Worm (Caenorhabditis elegans) whole organism, L3 larva: Measurements from ENCODE around the gene helq-1.

Experiments used
- R02D3.7 ChIP-seq: fragments of 150-350 bp; optimal IDR thresholded peaks from 2 replicates; lab custom pipeline; 2014; ENCODE audit warnings: missing biosample characterization, missing genetic modification characterization
- ZK546.5 ChIP-seq: sonication (generic microtip); optimal IDR thresholded peaks from 2 replicates; lab custom pipeline; 2017; ENCODE audit warnings: missing biosample characterization, missing genetic modification characterization
- aly-2 ChIP-seq: fragments of 150-350 bp; optimal IDR thresholded peaks from 2 replicates; lab custom pipeline; 2014; ENCODE audit warnings: missing biosample characterization, missing genetic modification characterization
- ama-1 ChIP-seq: fragments of 150-350 bp; optimal IDR thresholded peaks from 2 replicates; lab custom pipeline; 2018
- ceh-16 ChIP-seq: sonication (generic microtip); optimal IDR thresholded peaks from 2 replicates; lab custom pipeline; 2017; ENCODE audit warnings: missing biosample characterization, missing genetic modification characterization
- ceh-28 ChIP-seq: fragments of 150-350 bp; optimal IDR thresholded peaks from 2 replicates; lab custom pipeline; 2014; ENCODE audit warnings: missing biosample characterization, missing genetic modification reagents, missing genetic modification characterization
- ceh-82 ChIP-seq: fragments of 150-350 bp; optimal IDR thresholded peaks from 2 replicates; lab custom pipeline; 2014; ENCODE audit warnings: missing biosample characterization, missing genetic modification characterization
- ceh-9 ChIP-seq: sonication (generic microtip); optimal IDR thresholded peaks from 2 replicates; lab custom pipeline; 2018; ENCODE audit warnings: missing biosample characterization, missing genetic modification characterization
- daf-12 ChIP-seq: fragments of 150-350 bp; optimal IDR thresholded peaks from 2 replicates; lab custom pipeline; 2014; ENCODE audit warnings: missing biosample characterization, missing genetic modification reagents, missing genetic modification characterization
- egl-27 ChIP-seq: sonication (generic microtip); optimal IDR thresholded peaks from 4 replicates; lab custom pipeline; 2017; ENCODE audit warnings: missing biosample characterization, missing genetic modification reagents, missing genetic modification characterization
- egl-5 ChIP-seq: fragments of 150-350 bp; optimal IDR thresholded peaks from 2 replicates; lab custom pipeline; 2017; ENCODE audit warnings: missing biosample characterization, missing genetic modification reagents, missing genetic modification characterization, inconsistent platforms
- elt-1 ChIP-seq: fragments of 150-350 bp; optimal IDR thresholded peaks from 2 replicates; lab custom pipeline; 2014; ENCODE audit warnings: missing biosample characterization, missing genetic modification characterization
- elt-2 ChIP-seq: sonication (generic microtip); optimal IDR thresholded peaks from 2 replicates; lab custom pipeline; 2016; ENCODE audit warnings: missing genetic modification reagents, mild to moderate bottlenecking, missing genetic modification characterization, missing compliant biosample characterization
- elt-3 ChIP-seq, 3 experiments: fragments of 150-350 bp in 1 of 3; sonication (generic microtip) in 2 of 3; optimal IDR thresholded peaks; 2 replicates in 2 of 3; 4 replicates in 1 of 3; lab custom pipeline; 2014 to 2017; ENCODE audit warnings: missing biosample characterization in 3 of 3, missing genetic modification characterization in 3 of 3
- eor-1 ChIP-seq, 2 experiments: fragments of 150-350 bp; optimal IDR thresholded peaks; 2 replicates each; lab custom pipeline; 2014 to 2018; ENCODE audit warnings: missing biosample characterization in 2 of 2, missing genetic modification characterization in 2 of 2
- fkh-10 ChIP-seq: sonication (generic microtip); optimal IDR thresholded peaks from 2 replicates; lab custom pipeline; 2017; ENCODE audit warnings: missing biosample characterization, missing genetic modification reagents, missing genetic modification characterization
- fkh-2 ChIP-seq: fragments of 150-350 bp; optimal IDR thresholded peaks from 2 replicates; lab custom pipeline; 2014; ENCODE audit warnings: missing biosample characterization, missing genetic modification reagents, missing genetic modification characterization
- fos-1 ChIP-seq: fragments of 150-350 bp; optimal IDR thresholded peaks from 2 replicates; lab custom pipeline; 2014; ENCODE audit warnings: missing biosample characterization, missing genetic modification characterization
- hmg-11 ChIP-seq: sonication (generic microtip); optimal IDR thresholded peaks from 2 replicates; lab custom pipeline; 2016; ENCODE audit warnings: missing genetic modification characterization, missing compliant biosample characterization
- jun-1 ChIP-seq: fragments of 150-350 bp; optimal IDR thresholded peaks from 2 replicates; lab custom pipeline; 2014; ENCODE audit warnings: missing biosample characterization, missing genetic modification reagents, missing genetic modification characterization
- lin-15B ChIP-seq: fragments of 150-350 bp; optimal IDR thresholded peaks from 2 replicates; lab custom pipeline; 2014; ENCODE audit warnings: missing biosample characterization, missing genetic modification characterization
- lin-39 ChIP-seq: fragments of 150-350 bp; optimal IDR thresholded peaks from 2 replicates; lab custom pipeline; 2018; ENCODE audit warnings: missing biosample characterization, missing genetic modification reagents, missing genetic modification characterization
- lsy-12 ChIP-seq: sonication (generic microtip); optimal IDR thresholded peaks from 2 replicates; lab custom pipeline; 2016; ENCODE audit warnings: mild to moderate bottlenecking, missing genetic modification characterization, missing compliant biosample characterization
- mdl-1 ChIP-seq: fragments of 150-350 bp; optimal IDR thresholded peaks from 2 replicates; lab custom pipeline; 2014; ENCODE audit warnings: missing biosample characterization, missing genetic modification characterization
- mml-1 ChIP-seq: fragments of 150-350 bp; sonication (generic microtip); optimal IDR thresholded peaks from 3 replicates; lab custom pipeline; 2014; ENCODE audit warnings: missing biosample characterization, missing genetic modification characterization
- nfya-1 ChIP-seq: sonication (generic microtip); optimal IDR thresholded peaks from 2 replicates; lab custom pipeline; 2017; ENCODE audit warnings: missing genetic modification characterization, mild to moderate bottlenecking, missing compliant biosample characterization, antibody characterized with exemption, moderate library complexity; ENCODE audit not compliant: insufficient read depth
- nhr-11 ChIP-seq: fragments of 150-350 bp; optimal IDR thresholded peaks from 2 replicates; lab custom pipeline; 2014; ENCODE audit warnings: missing biosample characterization, missing genetic modification characterization
- nhr-12 ChIP-seq: fragments of 150-350 bp; optimal IDR thresholded peaks from 2 replicates; lab custom pipeline; 2014; ENCODE audit warnings: missing biosample characterization, missing genetic modification characterization
- nhr-23 ChIP-seq: fragments of 150-350 bp; optimal IDR thresholded peaks from 2 replicates; lab custom pipeline; 2014; ENCODE audit warnings: missing biosample characterization, missing genetic modification reagents, missing genetic modification characterization
- nhr-237 ChIP-seq: fragments of 150-350 bp; optimal IDR thresholded peaks from 2 replicates; lab custom pipeline; 2014; ENCODE audit warnings: missing biosample characterization, missing genetic modification characterization
- nhr-25 ChIP-seq: sonication (generic microtip); optimal IDR thresholded peaks from 2 replicates; lab custom pipeline; 2017; ENCODE audit warnings: missing biosample characterization, missing genetic modification characterization
- nhr-28 ChIP-seq: fragments of 150-350 bp; optimal IDR thresholded peaks from 2 replicates; lab custom pipeline; 2014; ENCODE audit warnings: missing biosample characterization, missing genetic modification characterization
- nhr-43 ChIP-seq: sonication (generic microtip); optimal IDR thresholded peaks from 2 replicates; lab custom pipeline; 2016; ENCODE audit warnings: mild to moderate bottlenecking, missing genetic modification characterization, missing compliant biosample characterization; ENCODE audit not compliant: poor library complexity, severe bottlenecking
- nhr-67 ChIP-seq: fragments of 150-350 bp; optimal IDR thresholded peaks from 2 replicates; lab custom pipeline; 2014; ENCODE audit warnings: missing biosample characterization, missing genetic modification characterization
- nhr-76 ChIP-seq: fragments of 150-350 bp; sonication (generic microtip); optimal IDR thresholded peaks from 5 replicates; lab custom pipeline; 2014; ENCODE audit warnings: missing biosample characterization, missing genetic modification characterization
- nhr-77 ChIP-seq: fragments of 150-350 bp; optimal IDR thresholded peaks from 2 replicates; lab custom pipeline; 2014; ENCODE audit warnings: missing biosample characterization, missing genetic modification characterization
- pha-4 ChIP-seq: fragments of 150-350 bp; optimal IDR thresholded peaks from 2 replicates; lab custom pipeline; 2014; ENCODE audit warnings: missing biosample characterization, missing genetic modification reagents, missing genetic modification characterization
- pqm-1 ChIP-seq: fragments of 150-350 bp; optimal IDR thresholded peaks from 2 replicates; lab custom pipeline; 2017; ENCODE audit warnings: missing biosample characterization, missing genetic modification characterization, inconsistent platforms
- sea-2 ChIP-seq: fragments of 150-350 bp; sonication (generic microtip); optimal IDR thresholded peaks from 4 replicates; lab custom pipeline; 2014; ENCODE audit warnings: missing biosample characterization, missing genetic modification reagents, missing genetic modification characterization
- skn-1 ChIP-seq: fragments of 150-350 bp; optimal IDR thresholded peaks from 2 replicates; lab custom pipeline; 2014; ENCODE audit warnings: missing biosample characterization, missing genetic modification characterization
- snpc-4 ChIP-seq: fragments of 150-350 bp; optimal IDR thresholded peaks from 2 replicates; lab custom pipeline; 2014; ENCODE audit warnings: missing biosample characterization, missing genetic modification characterization
- tbx-2 ChIP-seq: sonication (generic microtip); optimal IDR thresholded peaks from 2 replicates; lab custom pipeline; 2016; ENCODE audit warnings: mild to moderate bottlenecking, missing genetic modification characterization, missing compliant biosample characterization
- unc-39 ChIP-seq: sonication (generic microtip); optimal IDR thresholded peaks from 4 replicates; lab custom pipeline; 2017; ENCODE audit warnings: missing biosample characterization, missing genetic modification characterization
- unc-62 ChIP-seq: fragments of 150-350 bp; sonication (generic microtip); optimal IDR thresholded peaks from 4 replicates; lab custom pipeline; 2014; ENCODE audit warnings: missing biosample characterization, missing genetic modification reagents, missing genetic modification characterization
- zag-1 ChIP-seq: fragments of 150-350 bp; optimal IDR thresholded peaks from 2 replicates; lab custom pipeline; 2014; ENCODE audit warnings: missing biosample characterization, missing genetic modification characterization
- ztf-11 ChIP-seq: fragments of 150-350 bp; optimal IDR thresholded peaks from 2 replicates; lab custom pipeline; 2014; ENCODE audit warnings: missing biosample characterization, missing genetic modification characterization
- ztf-4 ChIP-seq: fragments of 150-350 bp; optimal IDR thresholded peaks from 2 replicates; lab custom pipeline; 2014; ENCODE audit warnings: missing biosample characterization, missing genetic modification characterization

Gene helq-1

DNA sequence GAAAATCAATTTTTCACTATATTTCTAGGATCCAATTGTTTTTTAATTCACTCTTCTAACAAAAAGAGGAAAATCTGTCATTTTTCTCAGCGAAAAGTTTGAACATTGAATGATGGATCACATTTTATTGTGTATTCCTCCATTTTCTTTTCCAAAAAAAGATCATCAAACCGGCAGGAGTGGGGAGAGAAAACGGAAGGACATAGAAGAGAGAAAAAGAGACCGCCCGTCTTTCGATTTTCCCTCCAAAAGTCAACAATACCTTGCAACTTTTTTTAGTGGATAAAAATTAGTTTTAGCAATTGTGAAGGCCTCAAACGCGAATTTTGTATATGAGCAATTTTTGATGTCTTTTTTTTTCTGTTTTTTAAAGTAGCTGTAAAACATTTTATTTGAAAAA is 23.2 kb downstream of the helq-1 start:
- TF ChIP-seq ceh-16 (tag; lab: Kevin White, UChicago) (no peak), pha-4 (tag; lab: Kevin White, UChicago) (peak; percentile 53)
- TF ChIP-seq, all 47 proteins: peak for 1

DNA sequence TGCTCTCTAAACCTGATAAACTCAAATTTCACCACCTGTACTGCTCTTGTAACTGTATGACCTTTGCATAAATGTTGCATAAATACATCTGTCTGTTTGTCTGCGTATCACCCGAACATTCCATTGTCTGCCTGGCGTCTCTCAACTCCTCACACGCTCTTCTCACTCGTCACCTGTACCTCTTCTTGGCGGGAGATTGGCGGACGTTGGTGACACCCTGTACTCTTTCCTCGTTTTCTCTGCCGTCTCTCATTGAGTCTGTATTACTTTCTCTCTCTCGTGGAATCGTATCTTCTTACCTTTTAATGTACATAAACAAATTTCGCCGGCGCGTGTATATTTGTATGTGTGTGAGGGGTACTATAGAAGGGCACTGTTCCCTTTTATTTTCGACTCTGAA is 28.1 kb downstream of the helq-1 start:
- TF ChIP-seq jun-1 (tag; lab: Kevin White, UChicago) (peak; percentile 74), tbx-2 (tag; lab: Kevin White, UChicago) (no peak), fkh-10 (GFP tag; lab: Kevin White, UChicago) (no peak), sea-2 (no peak), aly-2 (no peak), fos-1 (tag; lab: Kevin White, UChicago) (no peak), nhr-11 (tag; lab: Kevin White, UChicago) (no peak), ama-1 (no peak), nhr-43 (tag; lab: Kevin White, UChicago) (no peak), zag-1 (no peak), daf-12 (tag; lab: Kevin White, UChicago) (no peak), pha-4 (tag; lab: Kevin White, UChicago) (peak; percentile 84), lsy-12 (tag; lab: Kevin White, UChicago) (no peak), elt-3 (tag; optimal IDR thresholded peaks at IDR 0.05; lab: Kevin White, UChicago) (no peak), elt-2 (peak; percentile 69), snpc-4 (tag; lab: Kevin White, UChicago) (no peak), fkh-2 (tag; lab: Kevin White, UChicago) (no peak), nhr-28 (no peak), elt-1 (tag; lab: Kevin White, UChicago) (peak; percentile 6), R02D3.7 (tag; lab: Kevin White, UChicago) (no peak), unc-62 (GFP tag; lab: Kevin White, UChicago) (no peak), ztf-11 (tag; lab: Kevin White, UChicago) (no peak), unc-39 (tag; lab: Kevin White, UChicago) (no peak), skn-1 (no peak), nhr-23 (tag; lab: Kevin White, UChicago) (peak; percentile 10), nhr-67 (tag; lab: Kevin White, UChicago) (no peak), nhr-76 (no peak), nhr-12 (tag; lab: Kevin White, UChicago) (no peak), ZK546.5 (tag; lab: Kevin White, UChicago) (no peak), nhr-77 (tag; lab: Kevin White, UChicago) (no peak), mml-1 (tag; lab: Kevin White, UChicago) (no peak), ceh-16 (tag; lab: Kevin White, UChicago) (no peak), ceh-28 (no peak), egl-5 (tag; lab: Kevin White, UChicago) (no peak), eor-1 (tag; optimal IDR thresholded peaks at IDR 0.05; lab: Kevin White, UChicago) (no peak), mdl-1 (tag; lab: Kevin White, UChicago) (no peak), ceh-82 (tag; lab: Kevin White, UChicago) (no peak), nhr-25 (tag; lab: Kevin White, UChicago) (peak; percentile 86), egl-27 (tag; lab: Kevin White, UChicago) (no peak), nfya-1 (tag; lab: Kevin White, UChicago) (peak; percentile 13), ceh-9 (tag; lab: Kevin White, UChicago) (no peak), ztf-4 (no peak), hmg-11 (peak; percentile 26), lin-39 (tag; lab: Kevin White, UChicago) (no peak), nhr-237 (no peak), pqm-1 (tag; lab: Kevin White, UChicago) (peak; percentile 80), lin-15B (tag; lab: Kevin White, UChicago) (peak; percentile 2)
